Fruit fly (Drosophila melanogaster): ENCODE results near the gene CG6293.

The CG6293 gene

DNA sequence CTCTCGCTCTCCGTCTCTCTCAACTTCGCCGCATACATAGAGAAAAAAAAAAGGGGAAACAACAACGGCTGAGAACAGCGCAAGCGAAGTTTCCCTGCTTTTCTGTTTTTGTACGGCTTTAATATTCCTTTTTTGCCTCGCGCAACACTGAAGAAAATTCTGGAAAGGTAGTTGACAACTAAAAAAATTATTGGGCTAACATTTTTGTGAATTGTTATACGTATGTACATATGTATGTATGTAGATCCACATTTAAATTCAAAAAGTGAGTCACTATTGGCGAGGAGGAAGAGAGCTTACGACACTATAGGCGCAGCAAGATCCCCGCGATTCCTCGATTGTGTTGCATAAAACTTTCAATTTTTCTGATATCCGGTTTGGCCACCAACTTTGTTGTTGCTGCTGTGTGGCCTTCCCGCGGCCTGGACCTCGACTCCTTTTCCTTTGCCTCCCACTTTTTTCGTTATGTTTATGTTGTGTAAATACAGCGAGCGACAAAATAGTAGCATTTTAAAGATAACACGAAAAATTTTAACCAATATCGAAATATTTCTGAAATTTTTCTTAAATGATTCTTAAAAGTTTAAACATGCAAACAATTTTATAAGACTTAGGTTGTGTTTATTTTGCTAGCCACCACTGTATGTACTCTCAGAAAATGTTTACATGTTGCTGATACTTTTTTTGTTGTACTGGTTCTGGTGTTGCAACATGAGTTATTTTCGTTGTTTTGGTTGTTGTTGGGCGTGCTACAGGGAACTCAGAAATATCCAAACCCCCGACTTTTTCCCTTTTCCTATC lies 45.4 kb upstream of the CG6293 start (continued):
- TF ChIP-seq CG2678 (tag; optimal IDR thresholded peaks at IDR 0.05), result peak; percentile 90
- TF ChIP-seq Sin3A (optimal IDR thresholded peaks at IDR 0.05), result no peak
- no peak for TF ChIP-seq hbn (GFP tag; IDR thresholded peaks at IDR 0.05; ENCODE audit: partially characterized antibody)
- TF ChIP-seq dan (GFP tag; IDR thresholded peaks at IDR 0.05), result no peak
- peak; percentile 55 for TF ChIP-seq Lhr (GFP tag; optimal IDR thresholded peaks at IDR 0.05)
- peak; percentile 56 for TF ChIP-seq CG4617 (GFP tag; optimal IDR thresholded peaks at IDR 0.05; ENCODE audit: borderline replicate concordance)
- peak; percentile 89 for TF ChIP-seq CG18262 (tag; optimal IDR thresholded peaks at IDR 0.05)
- TF ChIP-seq her (GFP tag; optimal IDR thresholded peaks at IDR 0.05), result peak; percentile 65
- peak; percentile 64 for TF ChIP-seq CG8944 (GFP tag; optimal IDR thresholded peaks at IDR 0.05)
- TF ChIP-seq unpg (GFP tag; optimal IDR thresholded peaks at IDR 0.05), result peak; percentile 86
- peak; percentile 78 for TF ChIP-seq Meics (GFP tag; optimal IDR thresholded peaks at IDR 0.05)
- no peak for TF ChIP-seq CG11695 (GFP tag; IDR thresholded peaks at IDR 0.05)
- TF ChIP-seq Mad (GFP tag; optimal IDR thresholded peaks at IDR 0.05), result peak; percentile 20
- TF ChIP-seq CG14710 (tag; optimal IDR thresholded peaks at IDR 0.05), result peak; percentile 84
- peak; percentile 67 for TF ChIP-seq CG9437 (GFP tag; optimal IDR thresholded peaks at IDR 0.05)
- no peak for TF ChIP-seq jigr1 (GFP tag; IDR thresholded peaks at IDR 0.05)
- TF ChIP-seq wdn (GFP tag; IDR thresholded peaks at IDR 0.05), result no peak
- TF ChIP-seq cato (GFP tag; optimal IDR thresholded peaks at IDR 0.05; ENCODE audit: borderline replicate concordance), result peak; percentile 38
- TF ChIP-seq pho (GFP tag; optimal IDR thresholded peaks at IDR 0.05), result peak; percentile 78
- no peak for TF ChIP-seq CG17612 (GFP tag; IDR thresholded peaks at IDR 0.05)
- peak; percentile 48 for TF ChIP-seq gcm2 (GFP tag; optimal IDR thresholded peaks at IDR 0.05)
- TF ChIP-seq CG4854 (GFP tag; optimal IDR thresholded peaks at IDR 0.05), result peak; percentile 44
- TF ChIP-seq sqz (GFP tag; optimal IDR thresholded peaks at IDR 0.05), result peak; percentile 84
- peak; percentile 80 for TF ChIP-seq CG17359 (tag; optimal IDR thresholded peaks at IDR 0.05)
- peak; percentile 64 for TF ChIP-seq NfI (GFP tag; optimal IDR thresholded peaks at IDR 0.05)
- peak; percentile 64 for TF ChIP-seq CG9609 (GFP tag; optimal IDR thresholded peaks at IDR 0.05)
- TF ChIP-seq CG8359 (GFP tag; optimal IDR thresholded peaks at IDR 0.05; ENCODE audit: borderline replicate concordance), result peak; percentile 24
- TF ChIP-seq ac (GFP tag; optimal IDR thresholded peaks at IDR 0.05), result peak; percentile 48
- peak; percentile 63 for TF ChIP-seq salm (tag; optimal IDR thresholded peaks at IDR 0.05)
- peak; percentile 24 for TF ChIP-seq TFAM (GFP tag; optimal IDR thresholded peaks at IDR 0.05)
- TF ChIP-seq CG17829 (tag; optimal IDR thresholded peaks at IDR 0.05), result peak; percentile 76
- no peak for TF ChIP-seq eve (GFP tag; optimal IDR thresholded peaks at IDR 0.05)
- TF ChIP-seq CG11093 (GFP tag; IDR thresholded peaks at IDR 0.05), result peak; percentile 49; the same call in 1 of the 3 replicates
- peak; percentile 83 for TF ChIP-seq CG7271 (tag; optimal IDR thresholded peaks at IDR 0.05)
- TF ChIP-seq Hand (GFP tag; optimal IDR thresholded peaks at IDR 0.05), result peak; percentile 65
- TF ChIP-seq gcm (GFP tag; optimal IDR thresholded peaks at IDR 0.05), result peak; percentile 76
- no peak for TF ChIP-seq Elba2 (GFP tag; optimal IDR thresholded peaks at IDR 0.05)
- no peak for TF ChIP-seq CG43689 (GFP tag; IDR thresholded peaks at IDR 0.05)
- peak; percentile 89 for TF ChIP-seq CG13775 (GFP tag; optimal IDR thresholded peaks at IDR 0.05)
- TF ChIP-seq en (GFP tag; optimal IDR thresholded peaks at IDR 0.05), result peak; percentile 70
- TF ChIP-seq CrebB (tag; optimal IDR thresholded peaks at IDR 0.05), result peak; percentile 44
- TF ChIP-seq HHEX (GFP tag; optimal IDR thresholded peaks at IDR 0.05), result peak; percentile 77
- TF ChIP-seq CG6765 (GFP tag; optimal IDR thresholded peaks at IDR 0.05), result peak; percentile 32
- TF ChIP-seq pita (GFP tag; optimal IDR thresholded peaks at IDR 0.05), result no peak
- TF ChIP-seq CG12071 (GFP tag; optimal IDR thresholded peaks at IDR 0.05), result peak; percentile 61
- TF ChIP-seq CG6654 (GFP tag; optimal IDR thresholded peaks at IDR 0.05), result peak; percentile 22
- TF ChIP-seq MTF-1 (GFP tag; optimal IDR thresholded peaks at IDR 0.05; ENCODE audit: borderline replicate concordance), result peak; percentile 23
- no peak for TF ChIP-seq Vsx1 (GFP tag; optimal IDR thresholded peaks at IDR 0.05)
- TF ChIP-seq fd102C (GFP tag; optimal IDR thresholded peaks at IDR 0.05), result peak; percentile 39

All from whole organism, embryonic.